Fruit fly (Drosophila melanogaster) whole organism, embryonic: ENCODE results near the gene temp.

Experiments
- ATbp ChIP-seq: fragments of 200-800 bp; sonication (Bioruptor generic); optimal IDR thresholded peaks from 2 replicates; lab custom pipeline; 2017; ENCODE audit warnings: missing biosample characterization, mild to moderate bottlenecking, missing genetic modification characterization, missing genetic modification reagents
- Asciz ChIP-seq: fragments of 200-800 bp; sonication (Bioruptor generic); optimal IDR thresholded peaks from 2 replicates; lab custom pipeline; 2017; ENCODE audit warnings: missing biosample characterization, mild to moderate bottlenecking, missing genetic modification characterization, missing genetic modification reagents
- CG10209 ChIP-seq: fragments of 200-800 bp; sonication (Bioruptor generic); optimal IDR thresholded peaks from 3 replicates; lab custom pipeline; 2017; ENCODE audit warnings: missing biosample characterization, mild to moderate bottlenecking, missing genetic modification characterization, missing genetic modification reagents
- CG1024 ChIP-seq: fragments of 200-800 bp; sonication (Bioruptor generic); IDR thresholded peaks from 2 replicates; pipeline ENCODE4 v1.3.6; 2022; ENCODE audit warnings: missing biosample characterization, missing genetic modification characterization
- CG11398 ChIP-seq: fragments of 200-800 bp; sonication (Bioruptor generic); optimal IDR thresholded peaks from 2 replicates; lab custom pipeline; 2016; ENCODE audit warnings: missing biosample characterization, missing genetic modification characterization
- CG11504 ChIP-seq: fragments of 200-800 bp; sonication (Bioruptor generic); optimal IDR thresholded peaks from 3 replicates; lab custom pipeline; 2019; ENCODE audit warnings: missing biosample characterization, mild to moderate bottlenecking, missing genetic modification characterization, moderate library complexity
- CG11695 ChIP-seq: fragments of 200-800 bp; sonication (Bioruptor generic); IDR thresholded peaks from 3 replicates; pipeline ENCODE4 v1.3.6; 2022; ENCODE audit warnings: missing biosample characterization, missing genetic modification characterization
- CG12071 ChIP-seq: fragments of 200-800 bp; sonication (Bioruptor generic); optimal IDR thresholded peaks from 3 replicates; lab custom pipeline; 2018; ENCODE audit warnings: missing biosample characterization, mild to moderate bottlenecking, missing genetic modification characterization
- CG15011 ChIP-seq: fragments of 200-800 bp; sonication (Bioruptor generic); optimal IDR thresholded peaks from 3 replicates; lab custom pipeline; 2018; ENCODE audit warnings: missing biosample characterization, mild to moderate bottlenecking, missing genetic modification characterization
- CG15269 ChIP-seq: fragments of 200-800 bp; sonication (Bioruptor generic); optimal IDR thresholded peaks from 2 replicates; lab custom pipeline; 2018; ENCODE audit warnings: missing biosample characterization, mild to moderate bottlenecking, missing genetic modification characterization, moderate library complexity
- CG15479 ChIP-seq: fragments of 200-800 bp; sonication (Bioruptor generic); optimal IDR thresholded peaks from 3 replicates; lab custom pipeline; 2019; ENCODE audit warnings: missing biosample characterization, mild to moderate bottlenecking, missing genetic modification characterization, moderate library complexity
- CG15601 ChIP-seq: fragments of 200-800 bp; sonication (Bioruptor generic); optimal IDR thresholded peaks from 3 replicates; lab custom pipeline; 2019; ENCODE audit warnings: missing biosample characterization, mild to moderate bottlenecking, missing genetic modification characterization, moderate library complexity
- CG1602 ChIP-seq: fragments of 200-800 bp; sonication (Bioruptor generic); optimal IDR thresholded peaks from 3 replicates; lab custom pipeline; 2016; ENCODE audit warnings: missing biosample characterization, missing genetic modification characterization
- CG17328 ChIP-seq: fragments of 200-800 bp; sonication (Bioruptor generic); IDR thresholded peaks from 2 replicates; pipeline ENCODE4 v1.3.6; 2022; ENCODE audit warnings: missing biosample characterization, missing genetic modification characterization
- CG17359 ChIP-seq: fragments of 200-800 bp; sonication (Bioruptor generic); optimal IDR thresholded peaks from 3 replicates; lab custom pipeline; 2018; ENCODE audit warnings: missing biosample characterization, mild to moderate bottlenecking, missing genetic modification characterization, moderate library complexity
- CG5953 ChIP-seq: fragments of 200-800 bp; sonication (Bioruptor generic); IDR thresholded peaks from 2 replicates; pipeline ENCODE4 v1.3.6; 2022; ENCODE audit warnings: missing biosample characterization, missing genetic modification characterization
- CG6254 ChIP-seq: fragments of 200-800 bp; sonication (Bioruptor generic); optimal IDR thresholded peaks from 3 replicates; lab custom pipeline; 2017; ENCODE audit warnings: mild to moderate bottlenecking, missing biosample characterization, missing genetic modification reagents, missing genetic modification characterization
- CG6689 ChIP-seq: fragments of 200-800 bp; sonication (Bioruptor generic); IDR thresholded peaks from 2 replicates; pipeline ENCODE4 v1.3.6; 2022; ENCODE audit warnings: missing biosample characterization, missing genetic modification characterization
- CrebB ChIP-seq: fragments of 200-800 bp; sonication (Bioruptor generic); optimal IDR thresholded peaks from 3 replicates; lab custom pipeline; 2018; ENCODE audit warnings: missing biosample characterization, mild to moderate bottlenecking, missing genetic modification characterization
- Ets97D ChIP-seq: fragments of 200-800 bp; sonication (Bioruptor generic); optimal IDR thresholded peaks from 3 replicates; lab custom pipeline; 2016; ENCODE audit warnings: missing biosample characterization, missing genetic modification characterization
- Hr78 ChIP-seq, 2 experiments: fragments of 200-800 bp in 1 of 2; fragments of >200 bp in 1 of 2; sonication (Bioruptor generic) in 1 of 2; optimal IDR thresholded peaks; 2 replicates each; lab custom pipeline; 2017 to 2019; ENCODE audit warnings: missing biosample characterization in 2 of 2, missing genetic modification characterization in 2 of 2, mild to moderate bottlenecking in 1 of 2, moderate library complexity in 1 of 2
- Max ChIP-seq: fragments of 200-800 bp; sonication (Bioruptor generic); optimal IDR thresholded peaks from 2 replicates; lab custom pipeline; 2016; ENCODE audit warnings: missing biosample characterization, mild to moderate bottlenecking, missing genetic modification characterization
- Nf-YA ChIP-seq: fragments of 200-800 bp; sonication (Bioruptor generic); IDR thresholded peaks from 2 replicates; pipeline ENCODE4 v1.3.6; 2022; ENCODE audit warnings: missing biosample characterization, missing genetic modification characterization
- Ravus ChIP-seq: fragments of 200-800 bp; sonication (Bioruptor generic); IDR thresholded peaks from 2 replicates; pipeline ENCODE4 v1.3.6; 2022; ENCODE audit warnings: missing biosample characterization, missing genetic modification characterization
- Tbp ChIP-seq: fragments of >200 bp; optimal IDR thresholded peaks from 2 replicates; lab custom pipeline; 2018; ENCODE audit warnings: missing biosample characterization, missing genetic modification characterization
- Vsx1 ChIP-seq: fragments of 200-800 bp; sonication (Bioruptor generic); optimal IDR thresholded peaks from 2 replicates; lab custom pipeline; 2017; ENCODE audit warnings: missing biosample characterization, mild to moderate bottlenecking, missing genetic modification characterization, missing genetic modification reagents
- Xbp1 ChIP-seq: fragments of 200-800 bp; sonication (Bioruptor generic); optimal IDR thresholded peaks from 3 replicates; lab custom pipeline; 2016; ENCODE audit warnings: missing biosample characterization, mild to moderate bottlenecking, missing genetic modification characterization
- bcd ChIP-seq: fragments of 200-800 bp; sonication (Bioruptor generic); optimal IDR thresholded peaks from 2 replicates; lab custom pipeline; 2017; ENCODE audit warnings: missing biosample characterization, mild to moderate bottlenecking, missing genetic modification characterization
- chif ChIP-seq, 2 experiments: fragments of 200-800 bp; sonication (Bioruptor generic); optimal IDR thresholded peaks; 3 replicates each; lab custom pipeline; 2016; ENCODE audit warnings: missing biosample characterization in 2 of 2, missing genetic modification characterization in 2 of 2
- ci ChIP-seq: fragments of 200-800 bp; sonication (Bioruptor generic); IDR thresholded peaks from 3 replicates; pipeline ENCODE4 v1.3.6; 2022; ENCODE audit warnings: missing biosample characterization, missing genetic modification characterization
- dpn ChIP-seq, 2 experiments: fragments of 200-800 bp; sonication (Bioruptor generic); optimal IDR thresholded peaks; 3 replicates each; lab custom pipeline; 2016; ENCODE audit warnings: missing biosample characterization in 2 of 2, missing genetic modification characterization in 2 of 2
- ewg ChIP-seq: fragments of 200-800 bp; sonication (Bioruptor generic); optimal IDR thresholded peaks from 3 replicates; lab custom pipeline; 2017; ENCODE audit warnings: mild to moderate bottlenecking, missing biosample characterization, missing genetic modification reagents, missing genetic modification characterization
- fd102C ChIP-seq: fragments of 200-800 bp; sonication (Bioruptor generic); optimal IDR thresholded peaks from 2 replicates; lab custom pipeline; 2018; ENCODE audit warnings: missing biosample characterization, mild to moderate bottlenecking, missing genetic modification characterization, moderate library complexity
- gem ChIP-seq: fragments of 200-800 bp; sonication (Bioruptor generic); optimal IDR thresholded peaks from 2 replicates; lab custom pipeline; 2019; ENCODE audit warnings: missing biosample characterization, mild to moderate bottlenecking, missing genetic modification characterization, moderate library complexity
- lab ChIP-seq: fragments of 200-800 bp; sonication (Bioruptor generic); optimal IDR thresholded peaks from 3 replicates; lab custom pipeline; 2017; ENCODE audit warnings: missing biosample characterization, missing genetic modification characterization, mild to moderate bottlenecking, moderate library complexity, missing genetic modification reagents
- lbe ChIP-seq: fragments of 200-800 bp; sonication (Bioruptor generic); optimal IDR thresholded peaks from 2 replicates; lab custom pipeline; 2016; ENCODE audit warnings: missing biosample characterization, mild to moderate bottlenecking, missing genetic modification characterization
- nau ChIP-seq: fragments of 200-800 bp; sonication (Bioruptor generic); optimal IDR thresholded peaks from 3 replicates; lab custom pipeline; 2017; ENCODE audit warnings: missing biosample characterization, mild to moderate bottlenecking, missing genetic modification characterization, missing genetic modification reagents
- nom ChIP-seq: fragments of 200-800 bp; sonication (Bioruptor generic); optimal IDR thresholded peaks from 2 replicates; lab custom pipeline; 2017; ENCODE audit warnings: missing biosample characterization, missing genetic modification characterization, mild to moderate bottlenecking, moderate library complexity, missing genetic modification reagents
- org-1 ChIP-seq: fragments of 200-800 bp; sonication (Bioruptor generic); optimal IDR thresholded peaks from 2 replicates; lab custom pipeline; 2017; ENCODE audit warnings: missing biosample characterization, missing genetic modification characterization
- pnt ChIP-seq: fragments of 200-800 bp; sonication (Bioruptor generic); optimal IDR thresholded peaks from 3 replicates; lab custom pipeline; 2016; ENCODE audit warnings: missing biosample characterization, missing genetic modification characterization
- pros ChIP-seq: fragments of 200-800 bp; sonication (Bioruptor generic); optimal IDR thresholded peaks from 3 replicates; lab custom pipeline; 2019; ENCODE audit warnings: missing biosample characterization, mild to moderate bottlenecking, missing genetic modification characterization, moderate library complexity
- sim ChIP-seq: fragments of 200-800 bp; sonication (Bioruptor generic); IDR thresholded peaks from 2 replicates; pipeline ENCODE4 v1.3.6; 2022; ENCODE audit warnings: missing biosample characterization, missing genetic modification characterization
- sisA ChIP-seq: fragments of 200-800 bp; sonication (Bioruptor generic); IDR thresholded peaks from 2 replicates; pipeline ENCODE4 v1.3.6; 2022; ENCODE audit warnings: missing biosample characterization, missing genetic modification characterization
- sr ChIP-seq: fragments of 200-800 bp; sonication (Bioruptor generic); IDR thresholded peaks from 3 replicates; pipeline ENCODE4 v1.3.6; 2022; ENCODE audit warnings: missing biosample characterization, missing genetic modification characterization
- tap ChIP-seq: fragments of 200-800 bp; optimal IDR thresholded peaks from 3 replicates; lab custom pipeline; 2019; ENCODE audit warnings: missing biosample characterization, mild to moderate bottlenecking, missing genetic modification characterization, moderate library complexity
- vvl ChIP-seq: fragments of 200-800 bp; sonication (Bioruptor generic); IDR thresholded peaks from 2 replicates; pipeline ENCODE4 v1.3.6; 2022; ENCODE audit warnings: missing biosample characterization, missing genetic modification characterization
- zfh2 ChIP-seq: fragments of 200-800 bp; sonication (Bioruptor generic); optimal IDR thresholded peaks from 2 replicates; lab custom pipeline; 2016; ENCODE audit warnings: missing biosample characterization, missing genetic modification characterization

temp gene

dm6 chrX:2294474-2295434 lies 32.4 kb upstream of the temp start (continued):
- no peak for TF ChIP-seq Ravus (GFP tag; lab: Robert Waterston, UW)
- no peak for TF ChIP-seq Vsx1 (GFP tag; lab: Kevin White, UChicago)
- TF ChIP-seq CG1024 (GFP tag; lab: Robert Waterston, UW), result peak; percentile 34; the same call in 1 of the 2 replicates
- TF ChIP-seq sim (GFP tag; lab: Robert Waterston, UW), result no peak
- peak; percentile 26 for TF ChIP-seq CG12071 (GFP tag; lab: Kevin White, UChicago)
- peak; percentile 18 for TF ChIP-seq nau
- TF ChIP-seq CG11695 (GFP tag; lab: Robert Waterston, UW), result 0 out of 3 replicates have a peak, but pooled peaks have one; percentile 6
- peak in 1 of 2 experiments; percentile 24 for TF ChIP-seq dpn (GFP tag; optimal IDR thresholded peaks at IDR 0.05; lab: Kevin White, UChicago)
- peak; percentile 85 for TF ChIP-seq CG15479 (GFP tag; lab: Kevin White, UChicago)
- peak; percentile 40 for TF ChIP-seq lbe (GFP tag; lab: Kevin White, UChicago)
- TF ChIP-seq Xbp1 (GFP tag; lab: Kevin White, UChicago), result no peak
- no peak for TF ChIP-seq pros (GFP tag; lab: Kevin White, UChicago)
- no peak for TF ChIP-seq CG15269 (tag; lab: Kevin White, UChicago)
- TF ChIP-seq vvl (GFP tag; lab: Robert Waterston, UW), result peak; percentile 36
- no peak for TF ChIP-seq CG11504 (tag; lab: Kevin White, UChicago)
- 0 out of 2 replicates have a peak, but pooled peaks have one; percentile 8 for TF ChIP-seq CG5953 (GFP tag; lab: Robert Waterston, UW)
- TF ChIP-seq Nf-YA (GFP tag; lab: Robert Waterston, UW), result no peak
- TF ChIP-seq ATbp (GFP tag; lab: Kevin White, UChicago), result peak; percentile 69
- peak; percentile 11 for TF ChIP-seq ewg (GFP tag; lab: Kevin White, UChicago)
- TF ChIP-seq Ets97D (GFP tag; lab: Kevin White, UChicago), result no peak
- peak; percentile 11 for TF ChIP-seq Asciz (GFP tag; lab: Kevin White, UChicago)
- peak; percentile 16 for TF ChIP-seq bcd (GFP tag; lab: Kevin White, UChicago)
- no peak for TF ChIP-seq CrebB
- TF ChIP-seq CG15601 (tag; lab: Kevin White, UChicago), result peak; percentile 7
- TF ChIP-seq Max, result no peak
- 0 out of 2 replicates have a peak, but pooled peaks have one; percentile 7 for TF ChIP-seq sisA (GFP tag; lab: Robert Waterston, UW)
- no peak for TF ChIP-seq Tbp (GFP tag; lab: Kevin White, UChicago)
- TF ChIP-seq CG1602 (GFP tag; lab: Kevin White, UChicago), result no peak
- peak; percentile 61 for TF ChIP-seq ci (GFP tag; lab: Robert Waterston, UW)
- peak in 1 of 2 experiments; percentile 19 for TF ChIP-seq Hr78 (GFP tag; optimal IDR thresholded peaks at IDR 0.05; lab: Kevin White, UChicago)
- TF ChIP-seq sr, result peak; percentile 19; the same call in 1 of the 3 replicates
- peak; percentile 43 for TF ChIP-seq CG6254 (GFP tag; lab: Kevin White, UChicago)
- peak; percentile 25 for TF ChIP-seq gem (tag; lab: Kevin White, UChicago)
- peak; percentile 15 for TF ChIP-seq org-1 (GFP tag; lab: Kevin White, UChicago)
- 0 out of 2 replicates have a peak, but pooled peaks have one; percentile 10 for TF ChIP-seq CG17328
- peak; percentile 63 for TF ChIP-seq fd102C
- peak; percentile 15 to 30 for TF ChIP-seq chif (GFP tag; optimal IDR thresholded peaks at IDR 0.05; lab: Kevin White, UChicago)
- peak; percentile 30 for TF ChIP-seq CG17359 (tag; lab: Kevin White, UChicago)
- peak; percentile 14 for TF ChIP-seq pnt (GFP tag; lab: Kevin White, UChicago)
- TF ChIP-seq lab (GFP tag; lab: Kevin White, UChicago), result peak; percentile 4
- no peak for TF ChIP-seq nom (GFP tag; lab: Kevin White, UChicago)
- TF ChIP-seq zfh2 (GFP tag; lab: Kevin White, UChicago), result no peak
- TF ChIP-seq CG6689 (GFP tag; lab: Robert Waterston, UW), result peak; percentile 19; the same call in 1 of the 2 replicates
- TF ChIP-seq CG11398, result peak; percentile 9
- TF ChIP-seq CG15011 (GFP tag; lab: Kevin White, UChicago), result peak; percentile 1
- peak; percentile 20 for TF ChIP-seq CG10209
- TF ChIP-seq tap (tag; lab: Kevin White, UChicago), result peak; percentile 15
